Worm (Caenorhabditis elegans) whole organism, L3 larva: ENCODE measurements around the gene dhrs-4.

Source experiments
- R02D3.7 ChIP-seq: fragments of 150-350 bp; optimal IDR thresholded peaks from 2 replicates; lab custom pipeline; 2014; ENCODE audit warnings: missing biosample characterization, missing genetic modification characterization
- ZK546.5 ChIP-seq: sonication (generic microtip); optimal IDR thresholded peaks from 2 replicates; lab custom pipeline; 2017; ENCODE audit warnings: missing biosample characterization, missing genetic modification characterization
- aly-2 ChIP-seq: fragments of 150-350 bp; optimal IDR thresholded peaks from 2 replicates; lab custom pipeline; 2014; ENCODE audit warnings: missing biosample characterization, missing genetic modification characterization
- ama-1 ChIP-seq: fragments of 150-350 bp; optimal IDR thresholded peaks from 2 replicates; lab custom pipeline; 2018
- ceh-28 ChIP-seq: fragments of 150-350 bp; optimal IDR thresholded peaks from 2 replicates; lab custom pipeline; 2014; ENCODE audit warnings: missing biosample characterization, missing genetic modification reagents, missing genetic modification characterization
- ceh-9 ChIP-seq: sonication (generic microtip); optimal IDR thresholded peaks from 2 replicates; lab custom pipeline; 2018; ENCODE audit warnings: missing biosample characterization, missing genetic modification characterization
- daf-12 ChIP-seq: fragments of 150-350 bp; optimal IDR thresholded peaks from 2 replicates; lab custom pipeline; 2014; ENCODE audit warnings: missing biosample characterization, missing genetic modification reagents, missing genetic modification characterization
- egl-27 ChIP-seq: sonication (generic microtip); optimal IDR thresholded peaks from 4 replicates; lab custom pipeline; 2017; ENCODE audit warnings: missing biosample characterization, missing genetic modification reagents, missing genetic modification characterization
- elt-2 ChIP-seq: sonication (generic microtip); optimal IDR thresholded peaks from 2 replicates; lab custom pipeline; 2016; ENCODE audit warnings: missing genetic modification reagents, mild to moderate bottlenecking, missing genetic modification characterization, missing compliant biosample characterization
- elt-3 ChIP-seq, 3 experiments: fragments of 150-350 bp in 1 of 3; sonication (generic microtip) in 2 of 3; optimal IDR thresholded peaks; 2 replicates in 2 of 3; 4 replicates in 1 of 3; lab custom pipeline; 2014 to 2017; ENCODE audit warnings: missing biosample characterization in 3 of 3, missing genetic modification characterization in 3 of 3
- eor-1 ChIP-seq, 2 experiments: fragments of 150-350 bp; optimal IDR thresholded peaks; 2 replicates each; lab custom pipeline; 2014 to 2018; ENCODE audit warnings: missing biosample characterization in 2 of 2, missing genetic modification characterization in 2 of 2
- fkh-2 ChIP-seq: fragments of 150-350 bp; optimal IDR thresholded peaks from 2 replicates; lab custom pipeline; 2014; ENCODE audit warnings: missing biosample characterization, missing genetic modification reagents, missing genetic modification characterization
- hmg-11 ChIP-seq: sonication (generic microtip); optimal IDR thresholded peaks from 2 replicates; lab custom pipeline; 2016; ENCODE audit warnings: missing genetic modification characterization, missing compliant biosample characterization
- lin-15B ChIP-seq: fragments of 150-350 bp; optimal IDR thresholded peaks from 2 replicates; lab custom pipeline; 2014; ENCODE audit warnings: missing biosample characterization, missing genetic modification characterization
- lin-39 ChIP-seq: fragments of 150-350 bp; optimal IDR thresholded peaks from 2 replicates; lab custom pipeline; 2018; ENCODE audit warnings: missing biosample characterization, missing genetic modification reagents, missing genetic modification characterization
- lsy-12 ChIP-seq: sonication (generic microtip); optimal IDR thresholded peaks from 2 replicates; lab custom pipeline; 2016; ENCODE audit warnings: mild to moderate bottlenecking, missing genetic modification characterization, missing compliant biosample characterization
- mml-1 ChIP-seq: fragments of 150-350 bp; sonication (generic microtip); optimal IDR thresholded peaks from 3 replicates; lab custom pipeline; 2014; ENCODE audit warnings: missing biosample characterization, missing genetic modification characterization
- nfya-1 ChIP-seq: sonication (generic microtip); optimal IDR thresholded peaks from 2 replicates; lab custom pipeline; 2017; ENCODE audit warnings: missing genetic modification characterization, mild to moderate bottlenecking, missing compliant biosample characterization, antibody characterized with exemption, moderate library complexity; ENCODE audit not compliant: insufficient read depth
- nhr-11 ChIP-seq: fragments of 150-350 bp; optimal IDR thresholded peaks from 2 replicates; lab custom pipeline; 2014; ENCODE audit warnings: missing biosample characterization, missing genetic modification characterization
- nhr-23 ChIP-seq: fragments of 150-350 bp; optimal IDR thresholded peaks from 2 replicates; lab custom pipeline; 2014; ENCODE audit warnings: missing biosample characterization, missing genetic modification reagents, missing genetic modification characterization
- nhr-237 ChIP-seq: fragments of 150-350 bp; optimal IDR thresholded peaks from 2 replicates; lab custom pipeline; 2014; ENCODE audit warnings: missing biosample characterization, missing genetic modification characterization
- nhr-25 ChIP-seq: sonication (generic microtip); optimal IDR thresholded peaks from 2 replicates; lab custom pipeline; 2017; ENCODE audit warnings: missing biosample characterization, missing genetic modification characterization
- nhr-28 ChIP-seq: fragments of 150-350 bp; optimal IDR thresholded peaks from 2 replicates; lab custom pipeline; 2014; ENCODE audit warnings: missing biosample characterization, missing genetic modification characterization
- nhr-43 ChIP-seq: sonication (generic microtip); optimal IDR thresholded peaks from 2 replicates; lab custom pipeline; 2016; ENCODE audit warnings: mild to moderate bottlenecking, missing genetic modification characterization, missing compliant biosample characterization; ENCODE audit not compliant: poor library complexity, severe bottlenecking
- nhr-76 ChIP-seq: fragments of 150-350 bp; sonication (generic microtip); optimal IDR thresholded peaks from 5 replicates; lab custom pipeline; 2014; ENCODE audit warnings: missing biosample characterization, missing genetic modification characterization
- nhr-77 ChIP-seq: fragments of 150-350 bp; optimal IDR thresholded peaks from 2 replicates; lab custom pipeline; 2014; ENCODE audit warnings: missing biosample characterization, missing genetic modification characterization
- pha-4 ChIP-seq: fragments of 150-350 bp; optimal IDR thresholded peaks from 2 replicates; lab custom pipeline; 2014; ENCODE audit warnings: missing biosample characterization, missing genetic modification reagents, missing genetic modification characterization
- pqm-1 ChIP-seq: fragments of 150-350 bp; optimal IDR thresholded peaks from 2 replicates; lab custom pipeline; 2017; ENCODE audit warnings: missing biosample characterization, missing genetic modification characterization, inconsistent platforms
- snpc-4 ChIP-seq: fragments of 150-350 bp; optimal IDR thresholded peaks from 2 replicates; lab custom pipeline; 2014; ENCODE audit warnings: missing biosample characterization, missing genetic modification characterization
- tbx-2 ChIP-seq: sonication (generic microtip); optimal IDR thresholded peaks from 2 replicates; lab custom pipeline; 2016; ENCODE audit warnings: mild to moderate bottlenecking, missing genetic modification characterization, missing compliant biosample characterization
- unc-62 ChIP-seq: fragments of 150-350 bp; sonication (generic microtip); optimal IDR thresholded peaks from 4 replicates; lab custom pipeline; 2014; ENCODE audit warnings: missing biosample characterization, missing genetic modification reagents, missing genetic modification characterization
- ztf-11 ChIP-seq: fragments of 150-350 bp; optimal IDR thresholded peaks from 2 replicates; lab custom pipeline; 2014; ENCODE audit warnings: missing biosample characterization, missing genetic modification characterization

Gene dhrs-4

ce11 chrV:12953702-12954101 is 31.3 kb downstream of the dhrs-4 start, which contains the start of gene eif-3.K:
TSS of gene eif-3.K (plus strand) at chrV:12954002.
- TF ChIP-seq ceh-9 (no peak), nhr-77 (tag; lab: Kevin White, UChicago) (no peak), lin-39 (tag; lab: Kevin White, UChicago) (no peak), eor-1 (tag; optimal IDR thresholded peaks at IDR 0.05; lab: Kevin White, UChicago) (no peak), ZK546.5 (no peak), ceh-28 (tag; lab: Kevin White, UChicago) (no peak), ama-1 (lab: Kevin White, UChicago) (no peak), daf-12 (tag; lab: Kevin White, UChicago) (no peak), nfya-1 (no peak), snpc-4 (tag; lab: Kevin White, UChicago) (no peak), tbx-2 (tag; lab: Kevin White, UChicago) (no peak), R02D3.7 (tag; lab: Kevin White, UChicago) (no peak), nhr-28 (tag; lab: Kevin White, UChicago) (no peak), ztf-11 (tag; lab: Kevin White, UChicago) (no peak), fkh-2 (tag; lab: Kevin White, UChicago) (no peak), nhr-11 (tag; lab: Kevin White, UChicago) (no peak), nhr-76 (tag; lab: Kevin White, UChicago) (no peak), hmg-11 (tag; lab: Kevin White, UChicago) (no peak)

ce11 chrV:12954261-12954660 is 31.9 kb downstream of the dhrs-4 start:
- TF ChIP-seq mml-1 (tag; lab: Kevin White, UChicago): no peak
- TF ChIP-seq nhr-237 (tag; lab: Kevin White, UChicago): no peak
- TF ChIP-seq unc-62 (GFP tag; lab: Kevin White, UChicago): no peak
- no peak for TF ChIP-seq nhr-76 (tag; lab: Kevin White, UChicago)
- no peak for TF ChIP-seq daf-12 (tag; lab: Kevin White, UChicago)
- no peak for TF ChIP-seq nhr-25 (tag; lab: Kevin White, UChicago)
- TF ChIP-seq nhr-23 (tag; lab: Kevin White, UChicago): no peak
- TF ChIP-seq eor-1 (tag; optimal IDR thresholded peaks at IDR 0.05; lab: Kevin White, UChicago): no peak

- no peak for TF ChIP-seq nhr-76 (tag; lab: Kevin White, UChicago)
- TF ChIP-seq nhr-23 (tag; lab: Kevin White, UChicago): peak; percentile 21
- TF ChIP-seq nhr-25 (tag; lab: Kevin White, UChicago): peak; percentile 57
Measured at ce11 chrV:12961085-12961560, 38.7 kb downstream of the dhrs-4 start, which contains the start of gene mpst-7. TSS of gene mpst-7 (minus strand) at chrV:12961135.

- TF ChIP-seq elt-2 (tag; lab: Kevin White, UChicago): peak; percentile 37
- peak; percentile 55 for TF ChIP-seq pha-4 (tag; lab: Kevin White, UChicago)
- TF ChIP-seq elt-3 (tag; optimal IDR thresholded peaks at IDR 0.05; lab: Kevin White, UChicago): no peak
Measured at ce11 chrV:12963192-12963591, 40.8 kb downstream of the dhrs-4 start, which contains the start of gene hrg-9. TSS of gene hrg-9 (minus strand) at chrV:12963343.

ce11 chrV:12964076-12964475 is 41.7 kb downstream of the dhrs-4 start, which contains the start of gene srd-35:
TSS of gene srd-35 (plus strand) at chrV:12964376.
- TF ChIP-seq ama-1 (lab: Kevin White, UChicago) (no peak), nhr-11 (tag; lab: Kevin White, UChicago) (no peak), daf-12 (tag; lab: Kevin White, UChicago) (no peak), aly-2 (tag; lab: Kevin White, UChicago) (no peak)

ce11 chrV:12967110-12967509 is 44.7 kb downstream of the dhrs-4 start, which contains the start of gene R186.3:
TSS of gene R186.3 (minus strand) at chrV:12967210.
- TF ChIP-seq ceh-28 (tag; lab: Kevin White, UChicago) (no peak), nhr-237 (tag; lab: Kevin White, UChicago) (no peak), egl-27 (tag; lab: Kevin White, UChicago) (no peak), nhr-76 (tag; lab: Kevin White, UChicago) (no peak)

ce11 chrV:12967925-12968327 is 45.5 kb downstream of the dhrs-4 start, which contains the start of gene R186.8:
TSS of gene R186.8 (minus strand) at chrV:12967982.
- TF ChIP-seq pqm-1 (tag; lab: Kevin White, UChicago) (peak; percentile 2), elt-2 (tag; lab: Kevin White, UChicago) (peak; percentile 65), nhr-43 (tag; lab: Kevin White, UChicago) (peak; percentile 19), snpc-4 (tag; lab: Kevin White, UChicago) (peak; percentile 24), lin-15B (tag; lab: Kevin White, UChicago) (peak; percentile 75), hmg-11 (tag; lab: Kevin White, UChicago) (peak; percentile 68), nfya-1 (peak; percentile 66), tbx-2 (tag; lab: Kevin White, UChicago) (peak; percentile 5), pha-4 (tag; lab: Kevin White, UChicago) (peak; percentile 40), lsy-12 (tag; lab: Kevin White, UChicago) (peak; percentile 58), nhr-25 (tag; lab: Kevin White, UChicago) (peak; percentile 23)
- TF ChIP-seq, all 47 proteins: peak for 11; not testable (repeated sequence) for 36
